Worm (Caenorhabditis elegans): ENCODE data around the gene F57A8.6.
A peak's percentile ranks its signal among the peaks of the same experiment; 100 is the strongest.

Gene F57A8.6

ce11 chrV:10046503-10046902 lies 27.2 kb downstream of the F57A8.6 start:
- no peak for TF ChIP-seq unc-42 (tag; optimal IDR thresholded peaks at IDR 0.05)

DNA sequence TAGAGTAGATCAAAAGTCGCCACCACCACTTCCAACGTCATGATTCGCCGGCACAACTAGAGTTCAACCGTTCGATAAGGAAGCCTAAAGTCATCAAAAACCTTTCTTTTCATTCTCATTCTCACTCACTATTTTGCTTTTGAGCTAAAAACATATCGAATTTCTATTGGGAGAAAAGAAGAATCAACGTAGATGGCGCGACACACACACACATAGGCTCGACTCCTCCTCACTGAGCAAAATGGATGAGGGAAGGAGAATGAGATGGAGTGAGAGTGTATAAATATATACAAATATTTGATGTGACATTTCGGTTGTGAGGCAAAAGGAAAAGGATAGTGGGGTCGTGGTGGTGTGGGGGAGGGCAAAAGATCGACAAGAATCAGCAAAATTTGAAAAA lies 29.0 kb downstream of the F57A8.6 start:
- TF ChIP-seq fax-1 (tag; optimal IDR thresholded peaks at IDR 0.05) (no peak), fkh-6 (tag; optimal IDR thresholded peaks at IDR 0.05) (no peak), ceh-34 (tag; optimal IDR thresholded peaks at IDR 0.05) (peak; percentile 68), nhr-11 (tag; optimal IDR thresholded peaks at IDR 0.05) (no peak), tbx-7 (tag; optimal IDR thresholded peaks at IDR 0.05) (no peak), ceh-19 (GFP tag; optimal IDR thresholded peaks at IDR 0.05) (peak; percentile 58), ref-2 (tag; optimal IDR thresholded peaks at IDR 0.05) (no peak), ttx-3 (tag; optimal IDR thresholded peaks at IDR 0.05) (no peak)

DNA sequence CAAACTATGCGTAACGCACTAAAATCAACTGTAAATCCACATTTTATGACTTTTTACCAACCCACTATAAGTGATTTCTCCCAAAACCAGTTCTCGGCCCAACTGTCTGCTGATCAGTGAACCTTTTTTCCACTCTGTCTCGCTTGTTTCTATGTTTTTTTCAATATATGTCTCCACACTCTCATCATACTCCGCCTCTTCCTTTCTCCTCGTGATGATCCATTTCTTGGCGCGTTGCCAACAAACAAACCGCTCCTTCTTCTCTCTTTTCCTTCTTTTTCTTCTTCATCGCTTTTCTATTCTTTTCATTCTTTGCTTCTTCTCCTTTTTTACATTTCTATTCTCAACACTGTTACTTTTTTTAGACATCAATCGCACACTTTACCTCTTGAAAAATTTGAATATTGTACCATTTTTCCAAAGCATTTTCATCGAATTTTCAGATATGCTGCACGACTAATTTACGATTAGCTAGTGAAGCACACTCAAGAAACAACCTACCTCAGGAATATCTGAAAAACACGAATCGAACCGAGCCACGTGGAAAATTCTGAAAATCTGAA lies 30.4 kb downstream of the F57A8.6 start, which contains the start of gene T06E8.8:
T06E8.8 (plus strand) TSS at position 513 of the 563 bp plus-strand sequence.
- no peak for TF ChIP-seq gmeb-2 (tag; optimal IDR thresholded peaks at IDR 0.05)
- no peak for TF ChIP-seq sox-2 (GFP tag; IDR thresholded peaks at IDR 0.05)
- no peak for TF ChIP-seq tbx-2 (tag; optimal IDR thresholded peaks at IDR 0.05)
- TF ChIP-seq ceh-18 (tag; optimal IDR thresholded peaks at IDR 0.05) = peak; percentile 62
- no peak for TF ChIP-seq eyg-1 (tag; optimal IDR thresholded peaks at IDR 0.05)

ce11 chrV:10042254-10042653 lies 31.4 kb downstream of the F57A8.6 start:
- TF ChIP-seq ceh-48 (tag; optimal IDR thresholded peaks at IDR 0.05) (peak; percentile 63), hlh-6 (tag; optimal IDR thresholded peaks at IDR 0.05) (no peak), nfya-1 (tag; optimal IDR thresholded peaks at IDR 0.05) (peak; percentile 84), fax-1 (tag; optimal IDR thresholded peaks at IDR 0.05) (no peak), pha-4 (tag; optimal IDR thresholded peaks at IDR 0.05) (no peak), ceh-24 (tag; optimal IDR thresholded peaks at IDR 0.05) (no peak), ceh-34 (tag; optimal IDR thresholded peaks at IDR 0.05) (peak; percentile 57), npax-4 (tag; optimal IDR thresholded peaks at IDR 0.05) (no peak), elt-2 (tag; optimal IDR thresholded peaks at IDR 0.05) (no peak), unc-55 (GFP tag; optimal IDR thresholded peaks at IDR 0.05) (peak; percentile 90), dve-1 (tag; optimal IDR thresholded peaks at IDR 0.05) (peak; percentile 51), pag-3 (tag; optimal IDR thresholded peaks at IDR 0.05; ENCODE audit: borderline replicate concordance) (no peak), ref-2 (tag; optimal IDR thresholded peaks at IDR 0.05) (no peak), C08G9.2 (tag; optimal IDR thresholded peaks at IDR 0.05) (no peak), C38D4.7 (GFP tag; optimal IDR thresholded peaks at IDR 0.05) (no peak), tbx-2 (tag; optimal IDR thresholded peaks at IDR 0.05) (peak; percentile 48), unc-42 (tag; optimal IDR thresholded peaks at IDR 0.05) (peak; percentile 25), syd-9 (tag; optimal IDR thresholded peaks at IDR 0.05) (no peak), pat-9 (tag; optimal IDR thresholded peaks at IDR 0.05) (no peak), Y22D7AL.16 (tag; optimal IDR thresholded peaks at IDR 0.05) (no peak), ceh-18 (tag; optimal IDR thresholded peaks at IDR 0.05) (peak; percentile 16), ceh-9 (tag; optimal IDR thresholded peaks at IDR 0.05) (no peak), K09A11.1 (tag; optimal IDR thresholded peaks at IDR 0.05; ENCODE audit: insufficient read depth) (peak; percentile 4), pax-1 (tag; optimal IDR thresholded peaks at IDR 0.05) (peak; percentile 32), hlh-30 (tag; optimal IDR thresholded peaks at IDR 0.05; ENCODE audit: insufficient read depth) (peak; percentile 50), pros-1 (tag; optimal IDR thresholded peaks at IDR 0.05) (peak; percentile 10), ceh-30 (tag; optimal IDR thresholded peaks at IDR 0.05) (no peak), che-1 (tag; optimal IDR thresholded peaks at IDR 0.05) (no peak), fkh-10 (GFP tag; optimal IDR thresholded peaks at IDR 0.05) (no peak), rnt-1 (tag; optimal IDR thresholded peaks at IDR 0.05) (peak; percentile 20), gmeb-2 (tag; optimal IDR thresholded peaks at IDR 0.05) (no peak), tbx-7 (tag; optimal IDR thresholded peaks at IDR 0.05) (no peak), sdc-2 (tag; optimal IDR thresholded peaks at IDR 0.05) (no peak), ahr-1 (tag; optimal IDR thresholded peaks at IDR 0.05) (no peak), ceh-31 (tag; optimal IDR thresholded peaks at IDR 0.05) (peak; percentile 72)

Data from whole organism, late embryonic.